Fruit fly (Drosophila melanogaster): ENCODE data around the gene CG15695.

Gene CG15695

DNA sequence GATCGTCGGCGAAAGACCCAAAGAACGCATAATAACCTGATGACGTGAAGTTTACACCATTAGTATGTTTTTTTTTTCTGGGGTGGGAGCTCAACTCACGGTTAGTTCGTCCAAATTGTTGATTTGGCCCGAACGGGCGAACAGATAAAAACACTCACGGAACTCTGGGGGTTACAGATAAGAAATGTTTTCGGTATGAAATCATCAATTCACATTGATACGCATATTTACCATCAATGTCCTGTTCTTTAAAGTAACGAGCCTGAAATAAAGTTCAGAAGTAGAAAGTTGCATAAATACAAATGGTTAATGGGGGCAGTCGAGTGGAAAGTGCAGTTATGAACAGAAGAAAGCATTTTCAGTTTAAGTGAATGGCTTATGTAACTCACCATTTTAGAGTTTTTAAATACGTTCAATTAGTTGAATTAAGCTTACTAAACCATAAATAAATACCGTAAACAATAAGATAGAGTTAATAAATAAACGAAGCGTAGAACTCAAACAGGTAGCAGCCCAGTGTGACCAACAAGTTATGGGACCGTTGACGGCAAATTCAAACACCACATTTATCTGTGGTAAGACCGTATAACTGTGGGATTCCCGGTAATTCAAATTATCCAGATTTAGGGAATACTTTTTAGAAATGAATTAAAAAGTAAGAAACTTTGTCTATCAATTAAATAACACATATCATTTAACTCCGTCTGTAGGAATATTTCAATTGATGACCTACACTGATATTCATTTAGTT lies 18.1 kb upstream of the CG15695 start, which contains the start of gene CG17272 (continued):
- peak; percentile 18 for TF ChIP-seq CG30020 (tag; optimal IDR thresholded peaks at IDR 0.05)
- peak; percentile 13 for TF ChIP-seq CG8924 (tag; optimal IDR thresholded peaks at IDR 0.05)
- no peak for TF ChIP-seq Dek (tag; optimal IDR thresholded peaks at IDR 0.05)
- no peak for TF ChIP-seq caup (GFP tag; optimal IDR thresholded peaks at IDR 0.05; ENCODE audit: severe bottlenecking)
- TF ChIP-seq Nf-YC (tag; optimal IDR thresholded peaks at IDR 0.05), result no peak
- TF ChIP-seq Abd-B (GFP tag; optimal IDR thresholded peaks at IDR 0.05), result no peak
- peak; percentile 69 for TF ChIP-seq trem (tag; optimal IDR thresholded peaks at IDR 0.05)
- no peak for TF ChIP-seq CG3838 (GFP tag; optimal IDR thresholded peaks at IDR 0.05)
- TF ChIP-seq CG30431 (GFP tag; optimal IDR thresholded peaks at IDR 0.05), result no peak
- no peak for TF ChIP-seq pros (GFP tag; optimal IDR thresholded peaks at IDR 0.05)
- TF ChIP-seq kah (GFP tag; optimal IDR thresholded peaks at IDR 0.05), result peak; percentile 97

DNA sequence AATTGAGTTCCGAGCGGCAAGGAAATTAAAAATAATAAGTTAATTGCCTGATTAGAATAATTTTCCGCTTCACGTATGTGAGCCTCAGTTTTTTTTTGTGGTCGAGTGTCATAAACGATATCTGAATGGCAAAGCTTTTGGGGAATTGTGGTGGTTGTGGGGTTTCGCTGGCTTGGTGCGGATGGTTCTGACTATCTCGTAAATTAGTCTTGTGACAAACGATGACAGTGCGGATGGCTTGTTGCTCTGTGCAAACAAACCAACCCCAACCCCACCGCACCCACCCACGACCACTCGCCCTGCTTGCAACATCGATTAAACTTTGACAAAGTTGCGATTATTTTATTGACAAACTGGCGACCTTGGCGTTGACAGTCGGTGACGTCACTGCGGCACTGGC lies 15.0 kb upstream of the CG15695 start:
- TF ChIP-seq HLHmδ (GFP tag; optimal IDR thresholded peaks at IDR 0.05) (no peak), nom (GFP tag; optimal IDR thresholded peaks at IDR 0.05) (no peak), nau (GFP tag; optimal IDR thresholded peaks at IDR 0.05) (no peak), CG7963 (GFP tag; IDR thresholded peaks at IDR 0.05; ENCODE audit: partially characterized antibody) (no peak), Gug (GFP tag; IDR thresholded peaks at IDR 0.05) (no peak), MBD-R2 (GFP tag; IDR thresholded peaks at IDR 0.05) (0 out of 2 replicates have a peak, but pooled peaks have one; percentile 13), mirr (GFP tag; optimal IDR thresholded peaks at IDR 0.05) (peak; percentile 46), HLH3B (GFP tag; IDR thresholded peaks at IDR 0.05) (no peak), Xrp1 (GFP tag; IDR thresholded peaks at IDR 0.05) (no peak), CG9609 (GFP tag; optimal IDR thresholded peaks at IDR 0.05) (no peak), CG4404 (GFP tag; IDR thresholded peaks at IDR 0.05) (no peak), CG1602 (GFP tag; optimal IDR thresholded peaks at IDR 0.05) (no peak), eyg (GFP tag; optimal IDR thresholded peaks at IDR 0.05) (no peak), Ets97D (GFP tag; optimal IDR thresholded peaks at IDR 0.05) (no peak), Sry-δ (GFP tag; optimal IDR thresholded peaks at IDR 0.05) (no peak), ERR (GFP tag; optimal IDR thresholded peaks at IDR 0.05) (no peak), twi (tag; optimal IDR thresholded peaks at IDR 0.05) (no peak), CG15514 (GFP tag; optimal IDR thresholded peaks at IDR 0.05) (no peak), Rfx (GFP tag; IDR thresholded peaks at IDR 0.05) (peak; percentile 6; the same call in 1 of the 2 replicates), HmgD (GFP tag; optimal IDR thresholded peaks at IDR 0.05) (no peak), Taf1 (GFP tag; IDR thresholded peaks at IDR 0.05) (no peak), h (optimal IDR thresholded peaks at IDR 0.05) (no peak), CG2875 (GFP tag; optimal IDR thresholded peaks at IDR 0.05) (no peak), lab (GFP tag; optimal IDR thresholded peaks at IDR 0.05) (peak; percentile 62), nerfin-2 (GFP tag; IDR thresholded peaks at IDR 0.05; ENCODE audit: partially characterized antibody) (no peak), Dll (GFP tag; IDR thresholded peaks at IDR 0.05; ENCODE audit: partially characterized antibody) (no peak), mld (GFP tag; IDR thresholded peaks at IDR 0.05; ENCODE audit: partially characterized antibody) (no peak), CG2199 (GFP tag; IDR thresholded peaks at IDR 0.05) (0 out of 3 replicates have a peak, but pooled peaks have one; percentile 19), Dbx (GFP tag; IDR thresholded peaks at IDR 0.05) (no peak), CG10209 (GFP tag; optimal IDR thresholded peaks at IDR 0.05) (no peak), inv (GFP tag; IDR thresholded peaks at IDR 0.05; ENCODE audit: partially characterized antibody) (no peak), Opbp (GFP tag; IDR thresholded peaks at IDR 0.05; ENCODE audit: partially characterized antibody) (no peak), CG15073 (GFP tag; optimal IDR thresholded peaks at IDR 0.05) (no peak), CG9215 (GFP tag; IDR thresholded peaks at IDR 0.05) (no peak), CG9817 (tag; optimal IDR thresholded peaks at IDR 0.05) (no peak), exex (tag; optimal IDR thresholded peaks at IDR 0.05) (peak; percentile 83), CG4707 (GFP tag; optimal IDR thresholded peaks at IDR 0.05) (no peak)
